Fruit fly (Drosophila melanogaster) whole organism: ENCODE results near the gene CG32119.

Source experiments
- CG8478 ChIP-seq: fragments of >200 bp; optimal IDR thresholded peaks from 2 replicates; lab custom pipeline; 2018; ENCODE audit warnings: inconsistent platforms
- Dll ChIP-seq: fragments of >200 bp; optimal IDR thresholded peaks from 2 replicates; lab custom pipeline; 2017
- EcR ChIP-seq, 2 experiments: fragments of >200 bp; optimal IDR thresholded peaks; 2 replicates each; lab custom pipeline; 2017; ENCODE audit warnings: missing biosample characterization in 2 of 2, missing genetic modification characterization in 2 of 2, missing genetic modification reagents in 2 of 2
- pan ChIP-seq: fragments of >200 bp; optimal IDR thresholded peaks from 2 replicates; lab custom pipeline; 2017
- psq ChIP-seq: fragments of >200 bp; optimal IDR thresholded peaks from 2 replicates; lab custom pipeline; 2017
- usp ChIP-seq: fragments of >200 bp; optimal IDR thresholded peaks from 2 replicates; lab custom pipeline; 2017; ENCODE audit warnings: missing biosample characterization, missing genetic modification characterization, mixed read lengths

DNA sequence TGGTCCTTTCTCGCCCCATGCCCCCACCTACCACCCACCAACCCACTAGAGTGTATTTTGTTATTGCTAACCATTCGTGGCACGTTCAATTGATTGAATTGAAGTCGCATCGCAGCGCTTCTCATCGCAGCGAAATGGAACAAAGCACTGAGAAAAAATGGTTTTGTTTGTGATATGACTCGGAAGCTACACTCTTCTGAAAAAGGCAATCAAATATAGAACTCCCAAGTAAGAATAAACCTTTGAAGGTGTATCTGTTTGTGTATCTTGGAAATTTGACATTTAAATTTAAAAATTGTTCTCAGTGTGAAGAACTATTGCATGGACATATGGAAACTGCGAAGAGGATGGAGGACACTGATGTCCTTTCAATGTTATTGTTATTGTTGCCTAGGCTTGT, 47.2 kb upstream of the CG32119 start:
- TF ChIP-seq psq (lab: Kevin White, UChicago), result no peak
- TF ChIP-seq usp (GFP tag; lab: Kevin White, UChicago), result no peak
- no peak for TF ChIP-seq pan
- TF ChIP-seq Dll (lab: Kevin White, UChicago), result no peak
- no peak for TF ChIP-seq CG8478 (lab: Kevin White, UChicago)
- TF ChIP-seq EcR (GFP tag; optimal IDR thresholded peaks at IDR 0.05; lab: Kevin White, UChicago), result no peak
